Worm (Caenorhabditis elegans) whole organism, L3 larva: Measurements from ENCODE around the gene unc-45.

Experiments used
- ceh-16 ChIP-seq: sonication (generic microtip); optimal IDR thresholded peaks from 2 replicates; lab custom pipeline; 2017; ENCODE audit warnings: missing biosample characterization, missing genetic modification characterization
- egl-27 ChIP-seq: sonication (generic microtip); optimal IDR thresholded peaks from 4 replicates; lab custom pipeline; 2017; ENCODE audit warnings: missing biosample characterization, missing genetic modification reagents, missing genetic modification characterization
- egl-5 ChIP-seq: fragments of 150-350 bp; optimal IDR thresholded peaks from 2 replicates; lab custom pipeline; 2017; ENCODE audit warnings: missing biosample characterization, missing genetic modification reagents, missing genetic modification characterization, inconsistent platforms
- elt-2 ChIP-seq: sonication (generic microtip); optimal IDR thresholded peaks from 2 replicates; lab custom pipeline; 2016; ENCODE audit warnings: missing genetic modification reagents, mild to moderate bottlenecking, missing genetic modification characterization, missing compliant biosample characterization
- elt-3 ChIP-seq, 3 experiments: fragments of 150-350 bp in 1 of 3; sonication (generic microtip) in 2 of 3; optimal IDR thresholded peaks; 2 replicates in 2 of 3; 4 replicates in 1 of 3; lab custom pipeline; 2014 to 2017; ENCODE audit warnings: missing biosample characterization in 3 of 3, missing genetic modification characterization in 3 of 3
- fkh-10 ChIP-seq: sonication (generic microtip); optimal IDR thresholded peaks from 2 replicates; lab custom pipeline; 2017; ENCODE audit warnings: missing biosample characterization, missing genetic modification reagents, missing genetic modification characterization
- hmg-11 ChIP-seq: sonication (generic microtip); optimal IDR thresholded peaks from 2 replicates; lab custom pipeline; 2016; ENCODE audit warnings: missing genetic modification characterization, missing compliant biosample characterization
- lin-15B ChIP-seq: fragments of 150-350 bp; optimal IDR thresholded peaks from 2 replicates; lab custom pipeline; 2014; ENCODE audit warnings: missing biosample characterization, missing genetic modification characterization
- nhr-25 ChIP-seq: sonication (generic microtip); optimal IDR thresholded peaks from 2 replicates; lab custom pipeline; 2017; ENCODE audit warnings: missing biosample characterization, missing genetic modification characterization
- nhr-77 ChIP-seq: fragments of 150-350 bp; optimal IDR thresholded peaks from 2 replicates; lab custom pipeline; 2014; ENCODE audit warnings: missing biosample characterization, missing genetic modification characterization
- sea-2 ChIP-seq: fragments of 150-350 bp; sonication (generic microtip); optimal IDR thresholded peaks from 4 replicates; lab custom pipeline; 2014; ENCODE audit warnings: missing biosample characterization, missing genetic modification reagents, missing genetic modification characterization
- tbx-2 ChIP-seq: sonication (generic microtip); optimal IDR thresholded peaks from 2 replicates; lab custom pipeline; 2016; ENCODE audit warnings: mild to moderate bottlenecking, missing genetic modification characterization, missing compliant biosample characterization

unc-45 gene

ce11 chrIII:549231-549630, 57.9 kb downstream of the unc-45 start:
- TF ChIP-seq lin-15B (tag; lab: Kevin White, UChicago) (no peak), nhr-77 (tag; lab: Kevin White, UChicago) (no peak), hmg-11 (tag; lab: Kevin White, UChicago) (no peak), sea-2 (no peak), tbx-2 (tag; lab: Kevin White, UChicago) (no peak), elt-3 (tag; optimal IDR thresholded peaks at IDR 0.05; lab: Kevin White, UChicago) (no peak), egl-27 (tag; lab: Kevin White, UChicago) (no peak), elt-2 (tag; lab: Kevin White, UChicago) (no peak), egl-5 (no peak), fkh-10 (no peak), nhr-25 (no peak), ceh-16 (no peak)
